Fruit fly (Drosophila melanogaster) whole organism, embryonic: ENCODE results near the gene Prim1.

Experiments used
- Adf1 ChIP-seq: fragments of 200-800 bp; sonication (Bioruptor generic); IDR thresholded peaks from 2 replicates; pipeline ENCODE4 v1.3.6; 2022; ENCODE audit warnings: missing biosample characterization, missing genetic modification characterization
- Aef1 ChIP-seq: fragments of 200-800 bp; sonication (Bioruptor generic); IDR thresholded peaks from 3 replicates; pipeline ENCODE4 v1.3.6; 2022; ENCODE audit warnings: missing biosample characterization, missing genetic modification characterization
- Bgb ChIP-seq: fragments of 200-800 bp; sonication (Bioruptor generic); IDR thresholded peaks from 2 replicates; pipeline ENCODE4 v1.3.6; 2022; ENCODE audit warnings: missing biosample characterization, missing genetic modification characterization; ENCODE audit not compliant: partially characterized antibody
- CG12219 ChIP-seq: fragments of 200-800 bp; sonication (Bioruptor generic); optimal IDR thresholded peaks from 3 replicates; lab custom pipeline; 2018; ENCODE audit warnings: missing biosample characterization, mild to moderate bottlenecking, missing genetic modification characterization
- CG14965 ChIP-seq: fragments of 200-800 bp; sonication (Bioruptor generic); optimal IDR thresholded peaks from 2 replicates; lab custom pipeline; 2016; ENCODE audit warnings: missing biosample characterization, missing genetic modification characterization, borderline replicate concordance
- CG15514 ChIP-seq: fragments of 200-800 bp; sonication (Bioruptor generic); optimal IDR thresholded peaks from 3 replicates; lab custom pipeline; 2017; ENCODE audit warnings: missing biosample characterization, missing genetic modification characterization, mild to moderate bottlenecking, moderate library complexity, missing genetic modification reagents
- CG17829 ChIP-seq: fragments of 200-800 bp; optimal IDR thresholded peaks from 2 replicates; lab custom pipeline; 2019; ENCODE audit warnings: missing biosample characterization, mild to moderate bottlenecking, missing genetic modification characterization, moderate library complexity
- CG2712 ChIP-seq: fragments of 200-800 bp; optimal IDR thresholded peaks from 3 replicates; lab custom pipeline; 2019; ENCODE audit warnings: missing biosample characterization, mild to moderate bottlenecking, missing genetic modification characterization, moderate library complexity
- CG31224 ChIP-seq: fragments of 200-800 bp; sonication (Bioruptor generic); IDR thresholded peaks from 2 replicates; pipeline ENCODE4 v1.3.6; 2022; ENCODE audit warnings: missing biosample characterization, missing genetic modification characterization
- CG6765 ChIP-seq: fragments of 200-800 bp; sonication (Bioruptor generic); optimal IDR thresholded peaks from 3 replicates; lab custom pipeline; 2017; ENCODE audit warnings: missing biosample characterization, mild to moderate bottlenecking, missing genetic modification characterization
- CG7271 ChIP-seq: fragments of 200-800 bp; sonication (Bioruptor generic); optimal IDR thresholded peaks from 2 replicates; lab custom pipeline; 2018; ENCODE audit warnings: missing biosample characterization, mild to moderate bottlenecking, missing genetic modification characterization, moderate library complexity
- CG7372 ChIP-seq: fragments of 200-800 bp; sonication (Bioruptor generic); IDR thresholded peaks from 2 replicates; pipeline ENCODE4 v1.3.6; 2022; ENCODE audit warnings: missing biosample characterization, missing genetic modification characterization
- CG7745 ChIP-seq: fragments of 200-800 bp; sonication (Bioruptor generic); optimal IDR thresholded peaks from 2 replicates; lab custom pipeline; 2018; ENCODE audit warnings: missing biosample characterization, mild to moderate bottlenecking, missing genetic modification characterization, moderate library complexity
- CG9437 ChIP-seq: fragments of 200-800 bp; sonication (Bioruptor generic); optimal IDR thresholded peaks from 2 replicates; lab custom pipeline; 2018; ENCODE audit warnings: missing biosample characterization, mild to moderate bottlenecking, missing genetic modification characterization
- CTCF ChIP-seq: fragments of 200-800 bp; sonication (Bioruptor generic); optimal IDR thresholded peaks from 2 replicates; lab custom pipeline; 2017; ENCODE audit warnings: missing biosample characterization, mild to moderate bottlenecking, missing genetic modification characterization, moderate library complexity
- Fer2 ChIP-seq: fragments of 200-800 bp; sonication (Bioruptor generic); optimal IDR thresholded peaks from 2 replicates; lab custom pipeline; 2018; ENCODE audit warnings: missing biosample characterization, mild to moderate bottlenecking, missing genetic modification characterization, moderate library complexity
- HLHmδ ChIP-seq: fragments of 200-800 bp; sonication (Bioruptor generic); optimal IDR thresholded peaks from 2 replicates; lab custom pipeline; 2018; ENCODE audit warnings: missing biosample characterization, mild to moderate bottlenecking, missing genetic modification characterization, moderate library complexity
- Hand ChIP-seq: fragments of 200-800 bp; sonication (Bioruptor generic); optimal IDR thresholded peaks from 2 replicates; lab custom pipeline; 2017; ENCODE audit warnings: mild to moderate bottlenecking, missing biosample characterization, missing genetic modification reagents, missing genetic modification characterization
- Meics ChIP-seq: fragments of 200-800 bp; sonication (Bioruptor generic); optimal IDR thresholded peaks from 2 replicates; lab custom pipeline; 2017; ENCODE audit warnings: missing biosample characterization, mild to moderate bottlenecking, missing genetic modification characterization
- Side ChIP-seq: fragments of 200-800 bp; sonication (Bioruptor generic); optimal IDR thresholded peaks from 2 replicates; lab custom pipeline; 2016; ENCODE audit warnings: missing biosample characterization, missing genetic modification characterization
- Tbp ChIP-seq: fragments of >200 bp; optimal IDR thresholded peaks from 2 replicates; lab custom pipeline; 2018; ENCODE audit warnings: missing biosample characterization, missing genetic modification characterization
- abd-A ChIP-seq: fragments of 200-800 bp; sonication (Bioruptor generic); optimal IDR thresholded peaks from 3 replicates; lab custom pipeline; 2019; ENCODE audit warnings: missing biosample characterization, mild to moderate bottlenecking, missing genetic modification characterization, moderate library complexity
- chinmo ChIP-seq: fragments of 200-800 bp; sonication (Bioruptor generic); IDR thresholded peaks from 4 replicates; pipeline ENCODE4 v1.3.6; 2022; ENCODE audit warnings: missing biosample characterization, missing genetic modification characterization; ENCODE audit not compliant: partially characterized antibody
- eve ChIP-seq, 2 experiments: fragments of >200 bp; optimal IDR thresholded peaks; 2 replicates each; lab custom pipeline; 2017; ENCODE audit warnings: missing biosample characterization in 2 of 2, missing genetic modification characterization in 2 of 2
- exex ChIP-seq: fragments of 200-800 bp; sonication (Bioruptor generic); optimal IDR thresholded peaks from 4 replicates; lab custom pipeline; 2018; ENCODE audit warnings: missing biosample characterization, mild to moderate bottlenecking, missing genetic modification characterization, moderate library complexity
- fd102C ChIP-seq: fragments of 200-800 bp; sonication (Bioruptor generic); optimal IDR thresholded peaks from 2 replicates; lab custom pipeline; 2018; ENCODE audit warnings: missing biosample characterization, mild to moderate bottlenecking, missing genetic modification characterization, moderate library complexity
- gfzf ChIP-seq: fragments of 200-800 bp; sonication (Bioruptor generic); optimal IDR thresholded peaks from 2 replicates; lab custom pipeline; 2016; ENCODE audit warnings: missing biosample characterization, mild to moderate bottlenecking, missing genetic modification characterization, moderate library complexity
- gt ChIP-seq: fragments of 200-800 bp; sonication (Bioruptor generic); IDR thresholded peaks from 2 replicates; pipeline ENCODE4 v1.3.6; 2022; ENCODE audit warnings: missing biosample characterization, missing genetic modification characterization
- jigr1 ChIP-seq: fragments of 200-800 bp; sonication (Bioruptor generic); IDR thresholded peaks from 3 replicates; pipeline ENCODE4 v1.3.6; 2022; ENCODE audit warnings: missing biosample characterization, missing genetic modification characterization
- lola ChIP-seq, 3 experiments: fragments of >200 bp in 2 of 3; fragments of 200-800 bp in 1 of 3; sonication (Bioruptor generic) in 1 of 3; optimal IDR thresholded peaks; 2 replicates each; lab custom pipeline; 2017 to 2019; ENCODE audit warnings: missing biosample characterization in 3 of 3, missing genetic modification characterization in 3 of 3, mild to moderate bottlenecking in 1 of 3, moderate library complexity in 1 of 3
- schlank ChIP-seq: fragments of 200-800 bp; sonication (Bioruptor generic); optimal IDR thresholded peaks from 2 replicates; lab custom pipeline; 2018; ENCODE audit warnings: missing biosample characterization, mild to moderate bottlenecking, missing genetic modification characterization
- sens ChIP-seq: fragments of 200-800 bp; sonication (Bioruptor generic); peaks from one replicate; lab custom pipeline; 2016; ENCODE audit warnings: missing biosample characterization, missing genetic modification characterization
- tx ChIP-seq: fragments of 200-800 bp; sonication (Bioruptor generic); optimal IDR thresholded peaks from 2 replicates; lab custom pipeline; 2016; ENCODE audit warnings: missing biosample characterization, missing genetic modification characterization

The Prim1 gene

dm6 chr3L:8323817-8324216, 16.3 kb upstream of the Prim1 start:
- TF ChIP-seq sens (GFP tag; lab: Kevin White, UChicago) (peak; percentile 38), CTCF (GFP tag; lab: Kevin White, UChicago) (peak; percentile 84), gt (GFP tag; lab: Robert Waterston, UW) (no peak), Adf1 (GFP tag; lab: Robert Waterston, UW) (no peak), CG14965 (GFP tag; lab: Kevin White, UChicago) (peak; percentile 90)

DNA sequence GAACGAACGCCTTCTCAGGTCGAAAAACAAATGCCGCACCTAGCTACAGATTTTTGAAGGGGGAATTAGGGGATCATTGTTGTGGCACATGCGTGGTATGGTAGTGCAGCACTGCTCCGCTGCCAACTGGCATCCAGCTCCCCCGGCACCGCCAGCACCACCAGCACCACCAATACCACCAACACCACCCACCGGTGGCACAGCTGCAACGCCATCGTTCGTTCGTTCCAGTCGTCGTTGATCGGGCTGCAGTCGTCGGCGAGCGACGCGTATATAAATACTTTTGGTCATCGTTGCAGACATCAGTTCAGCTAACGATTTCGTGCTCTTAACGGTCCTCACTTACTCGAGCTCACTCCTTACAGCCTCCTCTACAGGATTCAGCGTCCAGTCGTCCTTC, 14.6 kb upstream of the Prim1 start, which contains the start of gene CG34461:
Gene CG34461, plus strand, starts transcription at position 301 of the 400 bp plus-strand sequence.
- TF ChIP-seq CG12219 (GFP tag; lab: Kevin White, UChicago), result no peak
- no peak for TF ChIP-seq CG17829 (tag; lab: Kevin White, UChicago)
- TF ChIP-seq abd-A (tag; lab: Kevin White, UChicago), result no peak

DNA sequence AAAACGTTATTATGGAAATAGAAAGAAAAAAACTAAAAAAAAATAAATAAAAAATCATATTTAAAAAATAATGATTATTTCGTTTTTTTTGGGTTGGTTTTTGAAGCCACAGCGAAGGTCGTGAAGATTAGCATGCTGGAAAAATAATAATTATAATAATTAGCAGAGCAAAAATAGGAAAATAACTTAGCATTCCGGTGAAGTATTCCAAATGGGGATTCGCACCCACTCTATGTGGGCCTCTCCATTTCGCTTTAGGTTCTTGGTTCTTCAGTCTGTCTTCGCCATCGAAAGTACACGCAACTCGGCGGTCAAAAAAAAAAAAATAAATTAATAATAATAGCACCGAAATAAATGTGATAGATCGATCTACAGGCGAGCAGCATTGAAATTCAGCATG, 11.8 kb upstream of the Prim1 start, which contains the start of gene CG34462:
Gene CG34462, plus strand, starts transcription at position 301 of the 400 bp plus-strand sequence.
- TF ChIP-seq CG15514 (GFP tag; lab: Kevin White, UChicago), result no peak
- TF ChIP-seq CG7745, result no peak
- no peak for TF ChIP-seq Fer2 (tag; lab: Kevin White, UChicago)
- no peak for TF ChIP-seq gfzf (GFP tag; lab: Kevin White, UChicago)
- TF ChIP-seq CG31224, result no peak
- no peak for TF ChIP-seq CG2712 (tag; lab: Kevin White, UChicago)
- TF ChIP-seq schlank (tag; lab: Kevin White, UChicago), result no peak
- TF ChIP-seq CG7271 (tag; lab: Kevin White, UChicago), result no peak
- TF ChIP-seq eve (GFP tag; optimal IDR thresholded peaks at IDR 0.05; lab: Kevin White, UChicago), result no peak
- no peak for TF ChIP-seq fd102C
- TF ChIP-seq Side (GFP tag; lab: Kevin White, UChicago), result no peak
- TF ChIP-seq Aef1 (GFP tag; lab: Robert Waterston, UW), result no peak
- no peak for TF ChIP-seq CG6765 (GFP tag; lab: Kevin White, UChicago)
- TF ChIP-seq Meics, result no peak
- TF ChIP-seq exex (tag; lab: Kevin White, UChicago), result no peak
- TF ChIP-seq tx (GFP tag; lab: Kevin White, UChicago), result no peak
- TF ChIP-seq, all 482 proteins: peak for 0

- 0 out of 4 replicates have a peak, but pooled peaks have one; percentile 41 for TF ChIP-seq chinmo (GFP tag; lab: Robert Waterston, UW)
- TF ChIP-seq lola (GFP tag; optimal IDR thresholded peaks at IDR 0.05; lab: Kevin White, UChicago), result peak in 1 of 3 experiments; percentile 76
- TF ChIP-seq Bgb, result 0 out of 2 replicates have a peak, but pooled peaks have one; percentile 25
- TF ChIP-seq Tbp (GFP tag; lab: Kevin White, UChicago), result no peak
- TF ChIP-seq, all 482 proteins: peak for 3
Measured at dm6 chr3L:8329005-8329404, 11.1 kb upstream of the Prim1 start.

- TF ChIP-seq HLHmδ (GFP tag; lab: Kevin White, UChicago), result no peak
- peak; percentile 80 for TF ChIP-seq CG7372 (GFP tag; lab: Robert Waterston, UW)
- no peak for TF ChIP-seq Hand (GFP tag; lab: Kevin White, UChicago)
- peak; percentile 65 for TF ChIP-seq CG9437 (GFP tag; lab: Kevin White, UChicago)
- no peak for TF ChIP-seq jigr1 (GFP tag; lab: Robert Waterston, UW)
Measured at dm6 chr3L:8331414-8331813, 8.7 kb upstream of the Prim1 start.
